Worm (Caenorhabditis elegans) whole organism, L3 larva: Measurements from ENCODE around the gene F31E8.5.
A peak's percentile ranks its signal among the peaks of the same experiment; 100 is the strongest.

Experiments
- R02D3.7 ChIP-seq: fragments of 150-350 bp; optimal IDR thresholded peaks from 2 replicates; lab custom pipeline; 2014; ENCODE audit warnings: missing biosample characterization, missing genetic modification characterization
- ZK546.5 ChIP-seq: sonication (generic microtip); optimal IDR thresholded peaks from 2 replicates; lab custom pipeline; 2017; ENCODE audit warnings: missing biosample characterization, missing genetic modification characterization
- aly-2 ChIP-seq: fragments of 150-350 bp; optimal IDR thresholded peaks from 2 replicates; lab custom pipeline; 2014; ENCODE audit warnings: missing biosample characterization, missing genetic modification characterization
- ama-1 ChIP-seq: fragments of 150-350 bp; optimal IDR thresholded peaks from 2 replicates; lab custom pipeline; 2018
- ceh-16 ChIP-seq: sonication (generic microtip); optimal IDR thresholded peaks from 2 replicates; lab custom pipeline; 2017; ENCODE audit warnings: missing biosample characterization, missing genetic modification characterization
- ceh-28 ChIP-seq: fragments of 150-350 bp; optimal IDR thresholded peaks from 2 replicates; lab custom pipeline; 2014; ENCODE audit warnings: missing biosample characterization, missing genetic modification reagents, missing genetic modification characterization
- ceh-82 ChIP-seq: fragments of 150-350 bp; optimal IDR thresholded peaks from 2 replicates; lab custom pipeline; 2014; ENCODE audit warnings: missing biosample characterization, missing genetic modification characterization
- ceh-9 ChIP-seq: sonication (generic microtip); optimal IDR thresholded peaks from 2 replicates; lab custom pipeline; 2018; ENCODE audit warnings: missing biosample characterization, missing genetic modification characterization
- daf-12 ChIP-seq: fragments of 150-350 bp; optimal IDR thresholded peaks from 2 replicates; lab custom pipeline; 2014; ENCODE audit warnings: missing biosample characterization, missing genetic modification reagents, missing genetic modification characterization
- egl-27 ChIP-seq: sonication (generic microtip); optimal IDR thresholded peaks from 4 replicates; lab custom pipeline; 2017; ENCODE audit warnings: missing biosample characterization, missing genetic modification reagents, missing genetic modification characterization
- egl-5 ChIP-seq: fragments of 150-350 bp; optimal IDR thresholded peaks from 2 replicates; lab custom pipeline; 2017; ENCODE audit warnings: missing biosample characterization, missing genetic modification reagents, missing genetic modification characterization, inconsistent platforms
- elt-1 ChIP-seq: fragments of 150-350 bp; optimal IDR thresholded peaks from 2 replicates; lab custom pipeline; 2014; ENCODE audit warnings: missing biosample characterization, missing genetic modification characterization
- elt-2 ChIP-seq: sonication (generic microtip); optimal IDR thresholded peaks from 2 replicates; lab custom pipeline; 2016; ENCODE audit warnings: missing genetic modification reagents, mild to moderate bottlenecking, missing genetic modification characterization, missing compliant biosample characterization
- elt-3 ChIP-seq, 3 experiments: fragments of 150-350 bp in 1 of 3; sonication (generic microtip) in 2 of 3; optimal IDR thresholded peaks; 2 replicates in 2 of 3; 4 replicates in 1 of 3; lab custom pipeline; 2014 to 2017; ENCODE audit warnings: missing biosample characterization in 3 of 3, missing genetic modification characterization in 3 of 3
- fkh-10 ChIP-seq: sonication (generic microtip); optimal IDR thresholded peaks from 2 replicates; lab custom pipeline; 2017; ENCODE audit warnings: missing biosample characterization, missing genetic modification reagents, missing genetic modification characterization
- fkh-2 ChIP-seq: fragments of 150-350 bp; optimal IDR thresholded peaks from 2 replicates; lab custom pipeline; 2014; ENCODE audit warnings: missing biosample characterization, missing genetic modification reagents, missing genetic modification characterization
- fos-1 ChIP-seq: fragments of 150-350 bp; optimal IDR thresholded peaks from 2 replicates; lab custom pipeline; 2014; ENCODE audit warnings: missing biosample characterization, missing genetic modification characterization
- hmg-11 ChIP-seq: sonication (generic microtip); optimal IDR thresholded peaks from 2 replicates; lab custom pipeline; 2016; ENCODE audit warnings: missing genetic modification characterization, missing compliant biosample characterization
- jun-1 ChIP-seq: fragments of 150-350 bp; optimal IDR thresholded peaks from 2 replicates; lab custom pipeline; 2014; ENCODE audit warnings: missing biosample characterization, missing genetic modification reagents, missing genetic modification characterization
- lin-15B ChIP-seq: fragments of 150-350 bp; optimal IDR thresholded peaks from 2 replicates; lab custom pipeline; 2014; ENCODE audit warnings: missing biosample characterization, missing genetic modification characterization
- lin-39 ChIP-seq: fragments of 150-350 bp; optimal IDR thresholded peaks from 2 replicates; lab custom pipeline; 2018; ENCODE audit warnings: missing biosample characterization, missing genetic modification reagents, missing genetic modification characterization
- lsy-12 ChIP-seq: sonication (generic microtip); optimal IDR thresholded peaks from 2 replicates; lab custom pipeline; 2016; ENCODE audit warnings: mild to moderate bottlenecking, missing genetic modification characterization, missing compliant biosample characterization
- mdl-1 ChIP-seq: fragments of 150-350 bp; optimal IDR thresholded peaks from 2 replicates; lab custom pipeline; 2014; ENCODE audit warnings: missing biosample characterization, missing genetic modification characterization
- nfya-1 ChIP-seq: sonication (generic microtip); optimal IDR thresholded peaks from 2 replicates; lab custom pipeline; 2017; ENCODE audit warnings: missing genetic modification characterization, mild to moderate bottlenecking, missing compliant biosample characterization, antibody characterized with exemption, moderate library complexity; ENCODE audit not compliant: insufficient read depth
- nhr-11 ChIP-seq: fragments of 150-350 bp; optimal IDR thresholded peaks from 2 replicates; lab custom pipeline; 2014; ENCODE audit warnings: missing biosample characterization, missing genetic modification characterization
- nhr-12 ChIP-seq: fragments of 150-350 bp; optimal IDR thresholded peaks from 2 replicates; lab custom pipeline; 2014; ENCODE audit warnings: missing biosample characterization, missing genetic modification characterization
- nhr-23 ChIP-seq: fragments of 150-350 bp; optimal IDR thresholded peaks from 2 replicates; lab custom pipeline; 2014; ENCODE audit warnings: missing biosample characterization, missing genetic modification reagents, missing genetic modification characterization
- nhr-237 ChIP-seq: fragments of 150-350 bp; optimal IDR thresholded peaks from 2 replicates; lab custom pipeline; 2014; ENCODE audit warnings: missing biosample characterization, missing genetic modification characterization
- nhr-25 ChIP-seq: sonication (generic microtip); optimal IDR thresholded peaks from 2 replicates; lab custom pipeline; 2017; ENCODE audit warnings: missing biosample characterization, missing genetic modification characterization
- nhr-43 ChIP-seq: sonication (generic microtip); optimal IDR thresholded peaks from 2 replicates; lab custom pipeline; 2016; ENCODE audit warnings: mild to moderate bottlenecking, missing genetic modification characterization, missing compliant biosample characterization; ENCODE audit not compliant: poor library complexity, severe bottlenecking
- nhr-67 ChIP-seq: fragments of 150-350 bp; optimal IDR thresholded peaks from 2 replicates; lab custom pipeline; 2014; ENCODE audit warnings: missing biosample characterization, missing genetic modification characterization
- nhr-76 ChIP-seq: fragments of 150-350 bp; sonication (generic microtip); optimal IDR thresholded peaks from 5 replicates; lab custom pipeline; 2014; ENCODE audit warnings: missing biosample characterization, missing genetic modification characterization
- nhr-77 ChIP-seq: fragments of 150-350 bp; optimal IDR thresholded peaks from 2 replicates; lab custom pipeline; 2014; ENCODE audit warnings: missing biosample characterization, missing genetic modification characterization
- pha-4 ChIP-seq: fragments of 150-350 bp; optimal IDR thresholded peaks from 2 replicates; lab custom pipeline; 2014; ENCODE audit warnings: missing biosample characterization, missing genetic modification reagents, missing genetic modification characterization
- pqm-1 ChIP-seq: fragments of 150-350 bp; optimal IDR thresholded peaks from 2 replicates; lab custom pipeline; 2017; ENCODE audit warnings: missing biosample characterization, missing genetic modification characterization, inconsistent platforms
- sea-2 ChIP-seq: fragments of 150-350 bp; sonication (generic microtip); optimal IDR thresholded peaks from 4 replicates; lab custom pipeline; 2014; ENCODE audit warnings: missing biosample characterization, missing genetic modification reagents, missing genetic modification characterization
- skn-1 ChIP-seq: fragments of 150-350 bp; optimal IDR thresholded peaks from 2 replicates; lab custom pipeline; 2014; ENCODE audit warnings: missing biosample characterization, missing genetic modification characterization
- snpc-4 ChIP-seq: fragments of 150-350 bp; optimal IDR thresholded peaks from 2 replicates; lab custom pipeline; 2014; ENCODE audit warnings: missing biosample characterization, missing genetic modification characterization
- tbx-2 ChIP-seq: sonication (generic microtip); optimal IDR thresholded peaks from 2 replicates; lab custom pipeline; 2016; ENCODE audit warnings: mild to moderate bottlenecking, missing genetic modification characterization, missing compliant biosample characterization
- unc-39 ChIP-seq: sonication (generic microtip); optimal IDR thresholded peaks from 4 replicates; lab custom pipeline; 2017; ENCODE audit warnings: missing biosample characterization, missing genetic modification characterization
- unc-62 ChIP-seq: fragments of 150-350 bp; sonication (generic microtip); optimal IDR thresholded peaks from 4 replicates; lab custom pipeline; 2014; ENCODE audit warnings: missing biosample characterization, missing genetic modification reagents, missing genetic modification characterization
- zag-1 ChIP-seq: fragments of 150-350 bp; optimal IDR thresholded peaks from 2 replicates; lab custom pipeline; 2014; ENCODE audit warnings: missing biosample characterization, missing genetic modification characterization
- ztf-11 ChIP-seq: fragments of 150-350 bp; optimal IDR thresholded peaks from 2 replicates; lab custom pipeline; 2014; ENCODE audit warnings: missing biosample characterization, missing genetic modification characterization
- ztf-4 ChIP-seq: fragments of 150-350 bp; optimal IDR thresholded peaks from 2 replicates; lab custom pipeline; 2014; ENCODE audit warnings: missing biosample characterization, missing genetic modification characterization

Gene F31E8.5

ce11 chrII:6807162-6807561 lies at the start of gene F31E8.5:
F31E8.5 (minus strand) TSS chrII:6807262.
- TF ChIP-seq nhr-76 (tag; lab: Kevin White, UChicago) (no peak), nhr-237 (tag; lab: Kevin White, UChicago) (no peak), unc-39 (tag; lab: Kevin White, UChicago) (no peak), zag-1 (no peak), R02D3.7 (tag; lab: Kevin White, UChicago) (no peak), unc-62 (GFP tag; lab: Kevin White, UChicago) (no peak), egl-5 (tag; lab: Kevin White, UChicago) (no peak), ztf-11 (no peak), fkh-10 (GFP tag; lab: Kevin White, UChicago) (no peak), lin-15B (no peak), ztf-4 (tag; lab: Kevin White, UChicago) (no peak)

- TF ChIP-seq egl-27 (tag; lab: Kevin White, UChicago) (peak; percentile 94), ztf-11 (no peak), nhr-12 (tag; lab: Kevin White, UChicago) (no peak), lin-15B (peak; percentile 47), elt-1 (no peak), snpc-4 (tag; lab: Kevin White, UChicago) (peak; percentile 3), hmg-11 (tag; lab: Kevin White, UChicago) (peak; percentile 78), aly-2 (no peak), ceh-28 (peak; percentile 20), nhr-76 (tag; lab: Kevin White, UChicago) (no peak), pha-4 (tag; lab: Kevin White, UChicago) (peak; percentile 58), nhr-23 (tag; lab: Kevin White, UChicago) (peak; percentile 19), skn-1 (tag; lab: Kevin White, UChicago) (peak; percentile 24), nfya-1 (tag; lab: Kevin White, UChicago) (peak; percentile 75), R02D3.7 (tag; lab: Kevin White, UChicago) (peak; percentile 12), sea-2 (no peak), nhr-25 (tag; lab: Kevin White, UChicago) (peak; percentile 56), zag-1 (no peak), lin-39 (tag; lab: Kevin White, UChicago) (peak; percentile 85), ama-1 (peak; percentile 55), egl-5 (tag; lab: Kevin White, UChicago) (peak; percentile 32), nhr-237 (tag; lab: Kevin White, UChicago) (no peak), fkh-2 (tag; lab: Kevin White, UChicago) (no peak), ceh-82 (peak; percentile 5), nhr-43 (tag; lab: Kevin White, UChicago) (peak; percentile 28), elt-3 (tag; optimal IDR thresholded peaks at IDR 0.05; lab: Kevin White, UChicago) (peak in 1 of 3 experiments; percentile 39), lsy-12 (tag; lab: Kevin White, UChicago) (peak; percentile 78), ceh-16 (no peak), ztf-4 (tag; lab: Kevin White, UChicago) (peak; percentile 37), tbx-2 (peak; percentile 36), nhr-77 (tag; lab: Kevin White, UChicago) (no peak), nhr-11 (tag; lab: Kevin White, UChicago) (peak; percentile 35), elt-2 (tag; lab: Kevin White, UChicago) (peak; percentile 46), ZK546.5 (tag; lab: Kevin White, UChicago) (no peak), pqm-1 (tag; lab: Kevin White, UChicago) (peak; percentile 31)
Measured at ce11 chrII:6853059-6853466, 46.0 kb upstream of the F31E8.5 start.

- TF ChIP-seq ceh-82 (no peak), pha-4 (tag; lab: Kevin White, UChicago) (peak; percentile 93)
Measured at ce11 chrII:6851938-6852337, 44.9 kb upstream of the F31E8.5 start, which contains the start of gene C04A2.15. C04A2.15 (plus strand) TSS chrII:6852236.

ce11 chrII:6849308-6849707 lies 42.2 kb upstream of the F31E8.5 start:
- peak; percentile 51 for TF ChIP-seq jun-1 (tag; lab: Kevin White, UChicago)
- TF ChIP-seq R02D3.7 (tag; lab: Kevin White, UChicago): peak; percentile 34
- peak; percentile 38 for TF ChIP-seq egl-5 (tag; lab: Kevin White, UChicago)
- no peak for TF ChIP-seq fos-1 (tag; lab: Kevin White, UChicago)
- no peak for TF ChIP-seq fkh-10 (GFP tag; lab: Kevin White, UChicago)
- no peak for TF ChIP-seq aly-2
- no peak for TF ChIP-seq skn-1 (tag; lab: Kevin White, UChicago)
- no peak for TF ChIP-seq nhr-11 (tag; lab: Kevin White, UChicago)
- peak; percentile 42 for TF ChIP-seq tbx-2
- TF ChIP-seq nhr-67 (tag; lab: Kevin White, UChicago): no peak
- peak; percentile 7 for TF ChIP-seq snpc-4 (tag; lab: Kevin White, UChicago)
- TF ChIP-seq nhr-77 (tag; lab: Kevin White, UChicago): no peak
- peak; percentile 85 for TF ChIP-seq nhr-25 (tag; lab: Kevin White, UChicago)
- no peak for TF ChIP-seq ceh-9 (tag; lab: Kevin White, UChicago)
- peak; percentile 97 for TF ChIP-seq nhr-43 (tag; lab: Kevin White, UChicago)
- peak; percentile 86 for TF ChIP-seq unc-62 (GFP tag; lab: Kevin White, UChicago)
- peak; percentile 59 for TF ChIP-seq mdl-1 (tag; lab: Kevin White, UChicago)
- TF ChIP-seq sea-2: no peak
- TF ChIP-seq elt-3 (tag; optimal IDR thresholded peaks at IDR 0.05; lab: Kevin White, UChicago): peak; percentile 52 to 69 (median 56)
- peak; percentile 40 for TF ChIP-seq nfya-1 (tag; lab: Kevin White, UChicago)
- peak; percentile 94 for TF ChIP-seq egl-27 (tag; lab: Kevin White, UChicago)
- no peak for TF ChIP-seq ceh-28
- no peak for TF ChIP-seq nhr-76 (tag; lab: Kevin White, UChicago)
- peak; percentile 93 for TF ChIP-seq nhr-23 (tag; lab: Kevin White, UChicago)
- peak; percentile 28 for TF ChIP-seq lsy-12 (tag; lab: Kevin White, UChicago)
- no peak for TF ChIP-seq ztf-11
- TF ChIP-seq daf-12 (tag; lab: Kevin White, UChicago): no peak
- TF ChIP-seq lin-39 (tag; lab: Kevin White, UChicago): peak; percentile 27
